Worm (Caenorhabditis elegans): ENCODE data around the gene del-6.

DNA sequence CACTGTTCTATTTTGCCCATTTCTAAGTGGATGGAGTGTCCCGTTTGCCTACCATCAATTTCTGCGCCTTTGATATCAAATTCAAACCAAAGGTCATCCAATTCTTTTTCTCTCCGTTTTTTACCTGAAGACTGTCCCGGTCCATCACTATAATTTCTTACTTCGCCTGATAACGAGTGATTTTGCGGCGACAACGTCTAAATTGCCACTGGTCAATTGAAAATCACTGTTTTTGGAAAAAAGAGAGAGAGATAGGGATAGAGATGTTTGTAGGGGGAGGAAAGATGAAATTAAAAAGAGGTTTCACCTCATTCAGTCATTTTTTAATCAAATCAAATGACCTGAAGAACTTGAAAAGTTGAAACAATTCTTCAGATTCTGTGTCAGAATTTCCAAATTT is 1.2 kb upstream of the del-6 start:
- TF ChIP-seq nhr-11 (tag; optimal IDR thresholded peaks at IDR 0.05) (no peak), fos-1 (tag; optimal IDR thresholded peaks at IDR 0.05) (no peak), lin-11 (tag; optimal IDR thresholded peaks at IDR 0.05) (no peak), nhr-10 (tag; optimal IDR thresholded peaks at IDR 0.05) (no peak), mab-5 (tag; optimal IDR thresholded peaks at IDR 0.05) (no peak), sem-4 (tag; optimal IDR thresholded peaks at IDR 0.05) (no peak), lin-39 (tag; optimal IDR thresholded peaks at IDR 0.05) (no peak), aly-2 (tag; optimal IDR thresholded peaks at IDR 0.05) (no peak), blmp-1 (tag; optimal IDR thresholded peaks at IDR 0.05; ENCODE audit: insufficient read depth) (no peak), nhr-237 (tag; optimal IDR thresholded peaks at IDR 0.05) (no peak), unc-55 (GFP tag; optimal IDR thresholded peaks at IDR 0.05) (no peak)
